Fruit fly (Drosophila melanogaster) whole organism, embryonic: ENCODE measurements around the gene galectin.

Source experiments
- Abd-B ChIP-seq: fragments of 200-800 bp; sonication (Bioruptor generic); optimal IDR thresholded peaks from 2 replicates; lab custom pipeline; 2018; ENCODE audit warnings: missing biosample characterization, mild to moderate bottlenecking, missing genetic modification characterization, moderate library complexity
- Ada2b ChIP-seq: fragments of 200-800 bp; sonication (Bioruptor generic); IDR thresholded peaks from 2 replicates; pipeline ENCODE4 v1.3.6; 2022; ENCODE audit warnings: missing biosample characterization, missing genetic modification characterization
- Awh ChIP-seq: fragments of 200-800 bp; sonication (Bioruptor generic); IDR thresholded peaks from 2 replicates; pipeline ENCODE4, ENCODE4 v1.3.6; 2022; ENCODE audit warnings: missing biosample characterization, missing genetic modification characterization
- Bgb ChIP-seq: fragments of 200-800 bp; sonication (Bioruptor generic); IDR thresholded peaks from 2 replicates; pipeline ENCODE4 v1.3.6; 2022; ENCODE audit warnings: missing biosample characterization, missing genetic modification characterization; ENCODE audit not compliant: partially characterized antibody
- BtbVII ChIP-seq: fragments of 200-800 bp; sonication (Bioruptor generic); optimal IDR thresholded peaks from 3 replicates; lab custom pipeline; 2017; ENCODE audit warnings: missing biosample characterization, mild to moderate bottlenecking, missing genetic modification characterization
- C15 ChIP-seq: fragments of 200-800 bp; sonication (Bioruptor generic); IDR thresholded peaks from 3 replicates; pipeline ENCODE4 v1.3.6; 2022; ENCODE audit warnings: missing biosample characterization, missing genetic modification characterization
- CG10147 ChIP-seq: fragments of 200-800 bp; sonication (Bioruptor generic); optimal IDR thresholded peaks from 2 replicates; lab custom pipeline; 2019; ENCODE audit warnings: missing biosample characterization, mild to moderate bottlenecking, missing genetic modification characterization, moderate library complexity
- CG10209 ChIP-seq: fragments of 200-800 bp; sonication (Bioruptor generic); optimal IDR thresholded peaks from 3 replicates; lab custom pipeline; 2017; ENCODE audit warnings: missing biosample characterization, mild to moderate bottlenecking, missing genetic modification characterization, missing genetic modification reagents
- CG12942 ChIP-seq: fragments of 200-800 bp; sonication (Bioruptor generic); optimal IDR thresholded peaks from 3 replicates; lab custom pipeline; 2016; ENCODE audit warnings: missing biosample characterization, missing genetic modification characterization
- CG13424 ChIP-seq: fragments of 200-800 bp; sonication (Bioruptor generic); optimal IDR thresholded peaks from 2 replicates; lab custom pipeline; 2019; ENCODE audit warnings: missing biosample characterization, mild to moderate bottlenecking, missing genetic modification characterization, moderate library complexity
- CG15073 ChIP-seq: fragments of 200-800 bp; sonication (Bioruptor generic); optimal IDR thresholded peaks from 2 replicates; lab custom pipeline; 2016; ENCODE audit warnings: missing biosample characterization, missing genetic modification characterization
- CG16815 ChIP-seq: fragments of 200-800 bp; sonication (Bioruptor generic); optimal IDR thresholded peaks from 3 replicates; lab custom pipeline; 2017; ENCODE audit warnings: missing biosample characterization, mild to moderate bottlenecking, missing genetic modification characterization
- CG17612 ChIP-seq: fragments of 200-800 bp; sonication (Bioruptor generic); IDR thresholded peaks from 2 replicates; pipeline ENCODE4 v1.3.6; 2022; ENCODE audit warnings: missing biosample characterization, missing genetic modification characterization
- CG17829 ChIP-seq: fragments of 200-800 bp; optimal IDR thresholded peaks from 2 replicates; lab custom pipeline; 2019; ENCODE audit warnings: missing biosample characterization, mild to moderate bottlenecking, missing genetic modification characterization, moderate library complexity
- CG2129 ChIP-seq: fragments of 200-800 bp; sonication (Bioruptor generic); IDR thresholded peaks from 2 replicates; pipeline ENCODE4 v1.3.6; 2022; ENCODE audit warnings: missing biosample characterization, missing genetic modification characterization; ENCODE audit not compliant: partially characterized antibody
- CG3065 ChIP-seq: fragments of 200-800 bp; sonication (Bioruptor generic); optimal IDR thresholded peaks from 2 replicates; lab custom pipeline; 2016; ENCODE audit warnings: missing biosample characterization, missing genetic modification characterization
- CG32532 ChIP-seq: fragments of 200-800 bp; sonication (Bioruptor generic); IDR thresholded peaks from 2 replicates; pipeline ENCODE4 v1.3.6; 2022; ENCODE audit warnings: missing biosample characterization, missing genetic modification characterization
- CG32772 ChIP-seq: fragments of 200-800 bp; sonication (Bioruptor generic); IDR thresholded peaks from 2 replicates; pipeline ENCODE4 v1.3.6; 2022; ENCODE audit warnings: missing biosample characterization, missing genetic modification characterization
- CG7372 ChIP-seq: fragments of 200-800 bp; sonication (Bioruptor generic); IDR thresholded peaks from 2 replicates; pipeline ENCODE4 v1.3.6; 2022; ENCODE audit warnings: missing biosample characterization, missing genetic modification characterization
- CG8765 ChIP-seq: fragments of 200-800 bp; sonication (Bioruptor generic); IDR thresholded peaks from 2 replicates; pipeline ENCODE4 v1.3.6; 2022; ENCODE audit warnings: missing biosample characterization, missing genetic modification characterization
- CG9215 ChIP-seq: fragments of 200-800 bp; sonication (Bioruptor generic); IDR thresholded peaks from 2 replicates; pipeline ENCODE4 v1.3.6; 2022; ENCODE audit warnings: missing biosample characterization, missing genetic modification characterization
- Dip3 ChIP-seq: fragments of 200-800 bp; sonication (Bioruptor generic); optimal IDR thresholded peaks from 3 replicates; lab custom pipeline; 2016; ENCODE audit warnings: missing biosample characterization, missing genetic modification characterization
- Dll ChIP-seq: fragments of 200-800 bp; sonication (Bioruptor generic); IDR thresholded peaks from 4 replicates; pipeline ENCODE4 v1.3.6; 2022; ENCODE audit warnings: missing biosample characterization, missing genetic modification characterization; ENCODE audit not compliant: partially characterized antibody
- Doc2 ChIP-seq: fragments of 200-800 bp; sonication (Bioruptor generic); IDR thresholded peaks from 2 replicates; pipeline ENCODE4 v1.3.6; 2022; ENCODE audit warnings: missing biosample characterization, missing genetic modification characterization
- Dref ChIP-seq: fragments of 200-800 bp; sonication (Bioruptor generic); IDR thresholded peaks from 2 replicates; pipeline ENCODE4 v1.3.6; 2022; ENCODE audit warnings: missing biosample characterization, missing genetic modification characterization
- Eip74EF ChIP-seq, 2 experiments: fragments of 200-800 bp in 1 of 2; fragments of >200 bp in 1 of 2; sonication (Bioruptor generic) in 1 of 2; optimal IDR thresholded peaks; 2 replicates each; lab custom pipeline; 2017 to 2019; ENCODE audit warnings: missing biosample characterization in 2 of 2, missing genetic modification characterization in 2 of 2, mild to moderate bottlenecking in 1 of 2, moderate library complexity in 1 of 2
- Fer1 ChIP-seq: fragments of 200-800 bp; sonication (Bioruptor generic); optimal IDR thresholded peaks from 2 replicates; lab custom pipeline; 2017; ENCODE audit warnings: missing biosample characterization, mild to moderate bottlenecking, missing genetic modification characterization
- Gug ChIP-seq: fragments of 200-800 bp; sonication (Bioruptor generic); IDR thresholded peaks from 4 replicates; pipeline ENCODE4 v1.3.6; 2022; ENCODE audit warnings: missing biosample characterization, missing genetic modification characterization
- H15 ChIP-seq: fragments of 200-800 bp; sonication (Bioruptor generic); IDR thresholded peaks from 3 replicates; pipeline ENCODE4 v1.3.6; 2022; ENCODE audit warnings: missing biosample characterization, missing genetic modification characterization
- Hmr ChIP-seq: fragments of 200-800 bp; sonication (Bioruptor generic); optimal IDR thresholded peaks from 3 replicates; lab custom pipeline; 2017; ENCODE audit warnings: mild to moderate bottlenecking, missing biosample characterization, missing genetic modification reagents, missing genetic modification characterization
- Kr ChIP-seq: fragments of 200-800 bp; sonication (Bioruptor generic); optimal IDR thresholded peaks from 2 replicates; lab custom pipeline; 2017; ENCODE audit warnings: missing biosample characterization, mild to moderate bottlenecking, missing genetic modification characterization
- Side ChIP-seq: fragments of 200-800 bp; sonication (Bioruptor generic); optimal IDR thresholded peaks from 2 replicates; lab custom pipeline; 2016; ENCODE audit warnings: missing biosample characterization, missing genetic modification characterization
- Usf ChIP-seq: fragments of 200-800 bp; sonication (Bioruptor generic); optimal IDR thresholded peaks from 2 replicates; lab custom pipeline; 2017; ENCODE audit warnings: missing genotype, missing biosample characterization, missing genetic modification characterization
- Xbp1 ChIP-seq: fragments of 200-800 bp; sonication (Bioruptor generic); optimal IDR thresholded peaks from 3 replicates; lab custom pipeline; 2016; ENCODE audit warnings: missing biosample characterization, mild to moderate bottlenecking, missing genetic modification characterization
- ato ChIP-seq: fragments of 200-800 bp; sonication (Bioruptor generic); IDR thresholded peaks from 2 replicates; pipeline ENCODE4 v1.3.6; 2022; ENCODE audit warnings: missing biosample characterization, missing genetic modification characterization; ENCODE audit not compliant: partially characterized antibody
- br ChIP-seq: fragments of >200 bp; optimal IDR thresholded peaks from 2 replicates; lab custom pipeline; 2017
- corto ChIP-seq: fragments of 200-800 bp; sonication (Bioruptor generic); optimal IDR thresholded peaks from 2 replicates; lab custom pipeline; 2016; ENCODE audit warnings: missing biosample characterization, mild to moderate bottlenecking, missing genetic modification characterization, moderate library complexity
- grau ChIP-seq: fragments of 200-800 bp; optimal IDR thresholded peaks from 3 replicates; lab custom pipeline; 2019; ENCODE audit warnings: missing biosample characterization, mild to moderate bottlenecking, missing genetic modification characterization, moderate library complexity
- insv ChIP-seq, 2 experiments: fragments of 200-800 bp; sonication (Bioruptor generic); optimal IDR thresholded peaks; 3 replicates each; lab custom pipeline; 2016 to 2018; ENCODE audit warnings: missing biosample characterization in 2 of 2, missing genetic modification characterization in 2 of 2
- kah ChIP-seq: fragments of 200-800 bp; sonication (Bioruptor generic); optimal IDR thresholded peaks from 2 replicates; lab custom pipeline; 2018; ENCODE audit warnings: missing biosample characterization, mild to moderate bottlenecking, missing genetic modification characterization
- lmd ChIP-seq: fragments of 200-800 bp; sonication (Bioruptor generic); IDR thresholded peaks from 2 replicates; pipeline ENCODE4 v1.3.6; 2022; ENCODE audit warnings: missing biosample characterization, missing genetic modification characterization
- nmo ChIP-seq: fragments of 200-800 bp; sonication (Bioruptor generic); optimal IDR thresholded peaks from 2 replicates; lab custom pipeline; 2018; ENCODE audit warnings: missing biosample characterization, mild to moderate bottlenecking, missing genetic modification characterization, moderate library complexity
- ro ChIP-seq: fragments of 200-800 bp; sonication (Bioruptor generic); IDR thresholded peaks from 2 replicates; pipeline ENCODE4 v1.3.6; 2022; ENCODE audit warnings: missing biosample characterization, missing genetic modification characterization
- sim ChIP-seq: fragments of 200-800 bp; sonication (Bioruptor generic); IDR thresholded peaks from 2 replicates; pipeline ENCODE4 v1.3.6; 2022; ENCODE audit warnings: missing biosample characterization, missing genetic modification characterization
- sima ChIP-seq: fragments of 200-800 bp; sonication (Bioruptor generic); optimal IDR thresholded peaks from 2 replicates; lab custom pipeline; 2016; ENCODE audit warnings: missing biosample characterization, missing genetic modification characterization
- stc ChIP-seq: fragments of 200-800 bp; sonication (Bioruptor generic); IDR thresholded peaks from 2 replicates; pipeline ENCODE4 v1.3.6; 2022; ENCODE audit warnings: missing biosample characterization, missing genetic modification characterization
- stwl ChIP-seq: fragments of 200-800 bp; sonication (Bioruptor generic); optimal IDR thresholded peaks from 3 replicates; lab custom pipeline; 2018; ENCODE audit warnings: missing biosample characterization, mild to moderate bottlenecking, missing genetic modification characterization, moderate library complexity
- tx ChIP-seq: fragments of 200-800 bp; sonication (Bioruptor generic); optimal IDR thresholded peaks from 2 replicates; lab custom pipeline; 2016; ENCODE audit warnings: missing biosample characterization, missing genetic modification characterization
- unpg ChIP-seq: fragments of 200-800 bp; sonication (Bioruptor generic); optimal IDR thresholded peaks from 3 replicates; lab custom pipeline; 2018; ENCODE audit warnings: missing biosample characterization, mild to moderate bottlenecking, missing genetic modification characterization, moderate library complexity
- vnd ChIP-seq: fragments of 200-800 bp; sonication (Bioruptor generic); IDR thresholded peaks from 3 replicates; pipeline ENCODE4 v1.3.6; 2022; ENCODE audit warnings: missing biosample characterization, missing genetic modification characterization; ENCODE audit not compliant: partially characterized antibody
- wdn ChIP-seq: fragments of 200-800 bp; sonication (Bioruptor generic); IDR thresholded peaks from 2 replicates; pipeline ENCODE4 v1.3.6; 2022; ENCODE audit warnings: missing biosample characterization, missing genetic modification characterization

Gene galectin

DNA sequence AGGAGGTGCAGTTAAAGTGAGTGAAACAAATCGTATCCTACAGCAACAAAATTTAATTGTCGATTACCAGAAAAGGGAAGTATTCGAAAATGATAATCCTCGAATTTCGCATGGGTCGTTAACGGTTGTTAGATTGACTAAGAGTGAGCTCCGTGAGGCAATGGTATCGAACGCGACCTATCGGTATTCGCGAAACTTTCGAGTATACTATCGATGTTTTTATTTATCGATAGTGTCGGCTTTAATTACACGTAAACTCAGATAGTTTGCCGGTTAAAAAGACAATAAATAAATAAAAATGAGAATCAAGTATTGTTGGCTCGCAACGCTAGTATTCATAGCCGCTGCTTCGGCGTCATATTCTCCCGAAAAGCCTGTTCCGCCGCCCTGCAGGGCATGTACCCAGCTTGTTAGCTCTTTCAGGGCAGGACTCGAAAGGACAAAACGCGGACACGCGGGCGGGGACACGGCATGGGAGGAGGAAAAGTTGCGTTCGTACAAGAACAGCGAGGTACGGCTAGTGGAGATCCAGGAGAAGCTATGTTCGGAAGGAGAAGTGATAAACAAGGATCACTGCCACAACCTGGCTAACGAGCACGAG, 30.7 kb downstream of the galectin start, which contains the start of gene Creld (continued):
- no peak for TF ChIP-seq BtbVII
- TF ChIP-seq tx: no peak
- TF ChIP-seq sima (GFP tag; lab: Kevin White, UChicago): no peak
- TF ChIP-seq Side (GFP tag; lab: Kevin White, UChicago): no peak
- TF ChIP-seq Fer1 (GFP tag; lab: Kevin White, UChicago): peak; percentile 43
- TF ChIP-seq CG12942 (GFP tag; lab: Kevin White, UChicago): no peak
- no peak for TF ChIP-seq sim (GFP tag; lab: Robert Waterston, UW)
- TF ChIP-seq ro: no peak
- no peak for TF ChIP-seq grau (tag; lab: Kevin White, UChicago)
- no peak for TF ChIP-seq CG32772 (GFP tag; lab: Robert Waterston, UW)
- no peak for TF ChIP-seq CG17829 (tag; lab: Kevin White, UChicago)
- no peak for TF ChIP-seq Awh (GFP tag; lab: Robert Waterston, UW)
- no peak for TF ChIP-seq CG32532
- TF ChIP-seq CG2129 (GFP tag; lab: Robert Waterston, UW): peak; percentile 100
- TF ChIP-seq CG7372 (GFP tag; lab: Robert Waterston, UW): no peak
- peak; percentile 100 for TF ChIP-seq vnd (GFP tag; lab: Robert Waterston, UW)
- peak; percentile 100 for TF ChIP-seq Dll (GFP tag; lab: Robert Waterston, UW)
- no peak for TF ChIP-seq CG8765 (GFP tag; lab: Robert Waterston, UW)
- TF ChIP-seq kah (GFP tag; lab: Kevin White, UChicago): no peak
- TF ChIP-seq Xbp1 (GFP tag; lab: Kevin White, UChicago): peak; percentile 34
- TF ChIP-seq H15 (GFP tag; lab: Robert Waterston, UW): no peak
- TF ChIP-seq corto (GFP tag; lab: Kevin White, UChicago): no peak
- TF ChIP-seq br (lab: Kevin White, UChicago): no peak
- no peak for TF ChIP-seq CG17612 (GFP tag; lab: Robert Waterston, UW)
- TF ChIP-seq Doc2 (GFP tag; lab: Robert Waterston, UW): no peak
- TF ChIP-seq Dref (GFP tag; lab: Robert Waterston, UW): peak; percentile 98
- peak; percentile 100 for TF ChIP-seq Bgb (GFP tag; lab: Robert Waterston, UW)
- TF ChIP-seq C15 (GFP tag; lab: Robert Waterston, UW): no peak
- no peak for TF ChIP-seq CG13424 (tag; lab: Kevin White, UChicago)
- TF ChIP-seq Dip3 (GFP tag; lab: Kevin White, UChicago): no peak
- TF ChIP-seq CG9215: no peak
- no peak for TF ChIP-seq Ada2b
- TF ChIP-seq Abd-B: no peak
- TF ChIP-seq CG10147: no peak
- no peak for TF ChIP-seq insv (GFP tag; optimal IDR thresholded peaks at IDR 0.05; lab: Kevin White, UChicago)
- no peak for TF ChIP-seq unpg (GFP tag; lab: Kevin White, UChicago)
- no peak for TF ChIP-seq Kr (GFP tag; lab: Kevin White, UChicago)
- TF ChIP-seq CG3065 (GFP tag; lab: Kevin White, UChicago): no peak
- no peak for TF ChIP-seq stc
- no peak; the same call in 3 of the 4 replicates for TF ChIP-seq Gug (GFP tag; lab: Robert Waterston, UW)
- no peak for TF ChIP-seq CG15073
- TF ChIP-seq Eip74EF (GFP tag; optimal IDR thresholded peaks at IDR 0.05; lab: Kevin White, UChicago): no peak
- no peak for TF ChIP-seq CG16815 (GFP tag; lab: Kevin White, UChicago)
- peak; percentile 99 for TF ChIP-seq ato (GFP tag; lab: Robert Waterston, UW)
- no peak for TF ChIP-seq CG10209
- no peak for TF ChIP-seq Hmr (GFP tag; lab: Kevin White, UChicago)
- TF ChIP-seq nmo (GFP tag; lab: Kevin White, UChicago): no peak
- no peak for TF ChIP-seq wdn (GFP tag; lab: Robert Waterston, UW)
- peak; percentile 85 for TF ChIP-seq stwl
- TF ChIP-seq Usf (GFP tag; lab: Kevin White, UChicago): no peak
- TF ChIP-seq lmd: no peak
